Worm (Caenorhabditis elegans) whole organism, L1 larva: Measurements from ENCODE around the gene prp-18.

Source experiments
- aly-2 ChIP-seq: fragments of 150-350 bp; optimal IDR thresholded peaks from 2 replicates; lab custom pipeline; 2014; ENCODE audit warnings: missing biosample characterization, missing genetic modification characterization
- ama-1 ChIP-seq: fragments of 150-350 bp; optimal IDR thresholded peaks from 2 replicates; lab custom pipeline; 2014
- ceh-8 ChIP-seq: fragments of 200-800 bp; sonication (Bioruptor generic); optimal IDR thresholded peaks from 2 replicates; lab custom pipeline; 2018; ENCODE audit warnings: mild to moderate bottlenecking, missing genetic modification characterization, moderate library complexity, missing compliant biosample characterization
- ceh-82 ChIP-seq, 3 experiments: fragments of 150-350 bp in 1 of 3; sonication (generic microtip) in 2 of 3; optimal IDR thresholded peaks; 2 replicates each; lab custom pipeline; 2014 to 2017; ENCODE audit warnings: missing biosample characterization in 3 of 3, missing genetic modification characterization in 3 of 3
- egl-27 ChIP-seq, 2 experiments: fragments of 150-350 bp in 1 of 2; sonication (generic microtip); optimal IDR thresholded peaks; 3 replicates each; lab custom pipeline; 2017 to 2018; ENCODE audit warnings: missing biosample characterization in 2 of 2, missing genetic modification characterization in 2 of 2, missing genetic modification reagents in 2 of 2
- lin-13 ChIP-seq: fragments of 150-350 bp; optimal IDR thresholded peaks from 2 replicates; lab custom pipeline; 2014; ENCODE audit warnings: missing biosample characterization, missing genetic modification reagents, missing genetic modification characterization
- mdl-1 ChIP-seq, 2 experiments: fragments of 150-350 bp; optimal IDR thresholded peaks; 2 replicates each; lab custom pipeline; 2014 to 2017; ENCODE audit warnings: missing biosample characterization in 2 of 2, missing genetic modification characterization in 2 of 2, inconsistent platforms in 1 of 2
- mep-1 ChIP-seq: fragments of 150-350 bp; optimal IDR thresholded peaks from 2 replicates; lab custom pipeline; 2014; ENCODE audit warnings: missing biosample characterization, missing genetic modification characterization
- nhr-28 ChIP-seq: fragments of 150-350 bp; optimal IDR thresholded peaks from 2 replicates; lab custom pipeline; 2014; ENCODE audit warnings: missing biosample characterization, missing genetic modification characterization
- pag-3 ChIP-seq: sonication (generic microtip); optimal IDR thresholded peaks from 2 replicates; lab custom pipeline; 2017; ENCODE audit warnings: missing genetic modification characterization, mild to moderate bottlenecking, missing compliant biosample characterization, antibody characterized with exemption, borderline replicate concordance; ENCODE audit not compliant: insufficient read depth
- snpc-4 ChIP-seq: fragments of 150-350 bp; optimal IDR thresholded peaks from 2 replicates; lab custom pipeline; 2014; ENCODE audit warnings: missing biosample characterization, missing genetic modification characterization

DNA sequence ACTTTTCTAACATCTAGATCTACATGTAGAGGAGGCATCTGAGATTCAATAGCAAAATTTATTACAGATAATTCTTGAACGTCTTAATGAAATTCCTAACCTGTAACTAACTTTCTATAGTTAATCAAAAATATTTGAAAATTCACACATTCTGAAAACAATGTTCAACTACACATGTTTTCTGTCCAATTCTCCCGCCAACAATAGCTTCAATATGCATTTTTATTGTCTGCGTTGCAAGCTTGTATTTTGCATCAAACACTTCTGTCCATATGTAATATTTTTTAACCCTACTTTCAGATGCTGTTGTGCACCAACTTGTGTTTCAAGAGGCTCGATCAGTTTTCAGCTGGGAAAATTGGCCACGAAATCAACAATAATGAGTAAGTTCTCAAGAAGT lies 14.5 kb upstream of the prp-18 start, which contains the start of gene tbc-3:
- TF ChIP-seq ceh-8 (GFP tag; lab: Kevin White, UChicago), result no peak
- no peak for TF ChIP-seq aly-2
- TF ChIP-seq snpc-4, result no peak
- no peak for TF ChIP-seq lin-13 (GFP tag; lab: Kevin White, UChicago)
- no peak for TF ChIP-seq ama-1 (lab: Kevin White, UChicago)
- no peak for TF ChIP-seq pag-3
- TF ChIP-seq mep-1 (tag; lab: Kevin White, UChicago), result no peak
- TF ChIP-seq nhr-28 (tag; lab: Kevin White, UChicago), result no peak
- TF ChIP-seq egl-27 (tag; optimal IDR thresholded peaks at IDR 0.05; lab: Kevin White, UChicago), result no peak
- no peak for TF ChIP-seq mdl-1 (tag; optimal IDR thresholded peaks at IDR 0.05; lab: Kevin White, UChicago)
- TF ChIP-seq ceh-82 (tag; optimal IDR thresholded peaks at IDR 0.05; lab: Kevin White, UChicago), result no peak
